Worm (Caenorhabditis elegans) whole organism, young adult: ENCODE data around the gene lec-3.
"Not testable (repeated sequence)": the region's sequence is repeated elsewhere in the genome, so short reads cannot be mapped to it uniquely, and the experiment has no call there.

Source experiments
- ama-1 ChIP-seq, 3 experiments: fragments of 150-350 bp in 1 of 3; sonication (generic microtip) in 2 of 3; optimal IDR thresholded peaks; 2 replicates each; lab custom pipeline; 2014 to 2018; ENCODE audit warnings: missing biosample characterization in 2 of 3, missing genetic modification characterization in 2 of 3, missing genetic modification reagents in 2 of 3
- aptf-3 ChIP-seq: fragments of 200-800 bp; sonication (Bioruptor generic); IDR thresholded peaks from 2 replicates; pipeline ENCODE4 v1.3.6; 2022; ENCODE audit warnings: missing genetic modification characterization, missing compliant biosample characterization
- ceh-40 ChIP-seq: fragments of 200-800 bp; sonication (Bioruptor generic); IDR thresholded peaks from 2 replicates; pipeline ENCODE4 v1.3.6; 2022; ENCODE audit warnings: missing genetic modification characterization, missing compliant biosample characterization
- madf-6 ChIP-seq: fragments of 200-800 bp; sonication (Bioruptor generic); IDR thresholded peaks from 2 replicates; pipeline ENCODE4 v1.3.6; 2022; ENCODE audit warnings: missing genetic modification reagents, missing genetic modification characterization, missing compliant biosample characterization

DNA sequence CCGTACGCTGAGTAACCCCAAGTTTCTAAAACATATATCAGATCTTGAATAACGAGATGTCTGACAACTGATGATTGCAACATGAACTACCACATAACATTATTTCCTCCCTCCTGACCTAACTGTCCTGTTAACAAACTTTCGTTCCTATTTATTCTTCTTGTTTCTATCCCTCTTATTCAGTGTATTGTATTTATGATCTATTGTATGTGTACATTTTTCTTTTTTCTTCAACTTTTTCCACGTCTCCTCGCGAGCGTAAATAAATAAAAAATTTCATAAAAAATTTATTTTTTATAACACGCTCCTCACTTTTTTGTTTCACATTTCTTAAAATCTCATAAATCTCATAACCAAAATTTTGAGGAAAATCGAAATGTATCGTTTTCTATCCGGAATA, 15.4 kb downstream of the lec-3 start, which contains the start of gene ZK892.4:
- TF ChIP-seq aptf-3; madf-6 (GFP tag; lab: Robert Waterston, UW); ama-1 (optimal IDR thresholded peaks at IDR 0.05; lab: Kevin White, UChicago); ama-1 (GFP tag; optimal IDR thresholded peaks at IDR 0.05; lab: Kevin White, UChicago); ceh-40: not testable (repeated sequence)
